Worm (Caenorhabditis elegans): ENCODE measurements around the gene ZC513.2.

ce11 chrV:8005000-8005399, 49.2 kb upstream of the ZC513.2 start, which contains the start of gene Y97E10AR.8:
- no peak for TF ChIP-seq nhr-28 (tag; optimal IDR thresholded peaks at IDR 0.05)
- TF ChIP-seq nhr-84 (tag; optimal IDR thresholded peaks at IDR 0.05) = no peak
- no peak for TF ChIP-seq nhr-19 (GFP tag; conservative IDR thresholded peaks at IDR 0.05)
- no peak for TF ChIP-seq ceh-82 (tag; optimal IDR thresholded peaks at IDR 0.05)
- no peak for TF ChIP-seq nhr-12 (tag; optimal IDR thresholded peaks at IDR 0.05)
- TF ChIP-seq pqm-1 (tag; optimal IDR thresholded peaks at IDR 0.05) = no peak

Measured in whole organism, L1 larva.